Worm (Caenorhabditis elegans): ENCODE results near the gene daf-37.

daf-37 gene

ce11 chrII:6180552-6180951 lies 27.5 kb downstream of the daf-37 start:
- TF ChIP-seq sma-3 (GFP tag; optimal IDR thresholded peaks at IDR 0.05): no peak
- TF ChIP-seq dmd-4 (tag; optimal IDR thresholded peaks at IDR 0.05): no peak
- TF ChIP-seq crh-2 (tag; optimal IDR thresholded peaks at IDR 0.05): no peak
- TF ChIP-seq snpc-4 (tag; optimal IDR thresholded peaks at IDR 0.05): no peak
- TF ChIP-seq nhr-6 (tag; optimal IDR thresholded peaks at IDR 0.05): no peak
- TF ChIP-seq mdl-1 (tag; optimal IDR thresholded peaks at IDR 0.05): no peak
- no peak for TF ChIP-seq ZK546.5 (tag; optimal IDR thresholded peaks at IDR 0.05)
- no peak for TF ChIP-seq unc-62 (GFP tag; optimal IDR thresholded peaks at IDR 0.05)
- no peak for TF ChIP-seq mbf-1 (tag; optimal IDR thresholded peaks at IDR 0.05)
- TF ChIP-seq nhr-11 (tag; optimal IDR thresholded peaks at IDR 0.05): no peak

ce11 chrII:6179531-6179930 lies 28.5 kb downstream of the daf-37 start, which contains the start of gene F40H3.1:
F40H3.1 (plus strand) TSS chrII:6179831.
- TF ChIP-seq blmp-1 (tag; optimal IDR thresholded peaks at IDR 0.05; ENCODE audit: insufficient read depth) (no peak), unc-55 (GFP tag; optimal IDR thresholded peaks at IDR 0.05) (no peak), nhr-11 (tag; optimal IDR thresholded peaks at IDR 0.05) (no peak), ztf-4 (tag; optimal IDR thresholded peaks at IDR 0.05) (no peak), elt-1 (tag; optimal IDR thresholded peaks at IDR 0.05) (no peak), elt-3 (tag; optimal IDR thresholded peaks at IDR 0.05) (no peak), skn-1 (tag; optimal IDR thresholded peaks at IDR 0.05) (no peak)

- TF ChIP-seq Y55F3AM.14 (GFP tag; optimal IDR thresholded peaks at IDR 0.05): no peak
- no peak for TF ChIP-seq nhr-25 (tag; optimal IDR thresholded peaks at IDR 0.05)
- TF ChIP-seq mbf-1 (tag; optimal IDR thresholded peaks at IDR 0.05): no peak
- no peak for TF ChIP-seq C34F6.9 (tag; optimal IDR thresholded peaks at IDR 0.05)
- TF ChIP-seq nhr-129 (tag; optimal IDR thresholded peaks at IDR 0.05): no peak
- no peak for TF ChIP-seq nhr-77 (tag; optimal IDR thresholded peaks at IDR 0.05)
- no peak for TF ChIP-seq skn-1 (tag; optimal IDR thresholded peaks at IDR 0.05)
- no peak for TF ChIP-seq dmd-4 (tag; optimal IDR thresholded peaks at IDR 0.05)
- TF ChIP-seq sma-9 (GFP tag; optimal IDR thresholded peaks at IDR 0.05): no peak
- no peak for TF ChIP-seq sma-9 (tag; optimal IDR thresholded peaks at IDR 0.05)
- no peak for TF ChIP-seq unc-39 (tag; optimal IDR thresholded peaks at IDR 0.05)
- TF ChIP-seq nhr-21 (tag; optimal IDR thresholded peaks at IDR 0.05): no peak
- TF ChIP-seq nhr-11 (tag; optimal IDR thresholded peaks at IDR 0.05): no peak
- TF ChIP-seq elt-1 (tag; optimal IDR thresholded peaks at IDR 0.05): no peak
Measured at ce11 chrII:6178743-6179129, 29.3 kb downstream of the daf-37 start.

- no peak for TF ChIP-seq gmeb-1 (tag; optimal IDR thresholded peaks at IDR 0.05)
- TF ChIP-seq nhr-25 (tag; optimal IDR thresholded peaks at IDR 0.05): peak; percentile 45
- TF ChIP-seq sma-9 (GFP tag; optimal IDR thresholded peaks at IDR 0.05): peak; percentile 31
- TF ChIP-seq sma-9 (tag; optimal IDR thresholded peaks at IDR 0.05): no peak
- TF ChIP-seq nhr-6 (tag; optimal IDR thresholded peaks at IDR 0.05): no peak
- TF ChIP-seq fos-1 (tag; optimal IDR thresholded peaks at IDR 0.05): peak; percentile 82
- TF ChIP-seq blmp-1 (tag; optimal IDR thresholded peaks at IDR 0.05; ENCODE audit: insufficient read depth): peak; percentile 62
Measured at ce11 chrII:6177975-6178742, 29.9 kb downstream of the daf-37 start.

DNA sequence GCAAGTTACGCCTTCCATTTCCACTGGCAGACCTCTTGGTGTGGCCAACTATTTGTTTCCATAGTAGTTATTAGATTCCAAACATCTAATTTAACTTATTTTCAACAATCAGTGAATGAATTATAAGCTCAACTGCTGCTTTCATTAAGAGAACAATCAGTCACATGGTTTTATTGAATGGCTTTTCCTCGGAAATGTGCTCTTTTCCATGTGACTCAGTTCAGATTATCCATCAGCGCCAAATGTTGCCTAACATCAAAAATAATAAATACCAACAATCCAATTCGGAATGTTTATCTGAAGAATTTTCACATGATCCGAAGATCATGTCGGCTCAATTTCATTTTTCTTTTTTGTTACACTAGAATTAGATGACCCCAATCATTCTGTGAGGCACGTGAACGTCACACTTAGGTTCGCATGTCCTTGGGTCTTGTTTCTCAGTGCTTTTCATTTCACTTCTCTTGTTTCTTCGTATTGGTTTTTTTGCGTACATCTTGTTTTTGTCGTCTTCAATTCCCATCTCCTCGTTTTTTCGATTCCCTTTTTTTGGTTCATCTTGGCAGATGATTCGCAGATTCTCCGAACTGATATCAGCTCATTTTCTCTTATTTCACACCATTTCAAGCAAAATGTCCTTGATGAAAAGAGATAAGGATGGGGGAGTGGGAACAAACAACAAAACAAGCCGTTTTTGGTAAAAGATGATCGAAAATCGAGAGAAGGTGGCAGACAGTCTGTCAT lies 31.7 kb downstream of the daf-37 start:
- peak; percentile 38 for TF ChIP-seq nhr-129 (tag; optimal IDR thresholded peaks at IDR 0.05)
- TF ChIP-seq sem-4 (tag; optimal IDR thresholded peaks at IDR 0.05): no peak
- no peak for TF ChIP-seq lin-11 (tag; optimal IDR thresholded peaks at IDR 0.05)
- TF ChIP-seq nhr-23 (tag; optimal IDR thresholded peaks at IDR 0.05): peak; percentile 66
- TF ChIP-seq dmd-4 (tag; optimal IDR thresholded peaks at IDR 0.05): no peak
- TF ChIP-seq sma-9 (GFP tag; optimal IDR thresholded peaks at IDR 0.05): peak; percentile 23
- TF ChIP-seq sma-9 (tag; optimal IDR thresholded peaks at IDR 0.05): no peak
- TF ChIP-seq nhr-25 (tag; optimal IDR thresholded peaks at IDR 0.05): peak; percentile 68
- TF ChIP-seq nhr-21 (tag; optimal IDR thresholded peaks at IDR 0.05): no peak
- peak; percentile 61 for TF ChIP-seq ceh-16 (tag; optimal IDR thresholded peaks at IDR 0.05)
- no peak for TF ChIP-seq skn-1 (tag; optimal IDR thresholded peaks at IDR 0.05)
- TF ChIP-seq peb-1 (tag; optimal IDR thresholded peaks at IDR 0.05): no peak
- TF ChIP-seq R02D3.7 (tag; optimal IDR thresholded peaks at IDR 0.05): no peak
- TF ChIP-seq aly-2 (tag; optimal IDR thresholded peaks at IDR 0.05): no peak
- no peak for TF ChIP-seq unc-62 (GFP tag; optimal IDR thresholded peaks at IDR 0.05)
- no peak for TF ChIP-seq egl-27 (tag; optimal IDR thresholded peaks at IDR 0.05)
- TF ChIP-seq blmp-1 (tag; optimal IDR thresholded peaks at IDR 0.05; ENCODE audit: insufficient read depth): peak; percentile 55
- peak; percentile 37 for TF ChIP-seq sma-3 (GFP tag; optimal IDR thresholded peaks at IDR 0.05)
- no peak for TF ChIP-seq fos-1 (tag; optimal IDR thresholded peaks at IDR 0.05)
- no peak for TF ChIP-seq unc-55 (GFP tag; optimal IDR thresholded peaks at IDR 0.05)
- peak; percentile 69 for TF ChIP-seq elt-1 (tag; optimal IDR thresholded peaks at IDR 0.05)
- no peak for TF ChIP-seq lin-13 (GFP tag; optimal IDR thresholded peaks at IDR 0.05)
- peak; percentile 36 for TF ChIP-seq C34F6.9 (tag; optimal IDR thresholded peaks at IDR 0.05)
- no peak for TF ChIP-seq ztf-11 (tag; optimal IDR thresholded peaks at IDR 0.05)
- TF ChIP-seq lsy-2 (tag; optimal IDR thresholded peaks at IDR 0.05): peak in 1 of 2 experiments; percentile 37
